Worm (Caenorhabditis elegans): ENCODE measurements around the gene B0228.1.

B0228.1 gene

ce11 chrII:7792514-7792913 lies 37.4 kb downstream of the B0228.1 start:
- no peak for TF ChIP-seq unc-62 (GFP tag; optimal IDR thresholded peaks at IDR 0.05)

- TF ChIP-seq unc-62 (GFP tag; optimal IDR thresholded peaks at IDR 0.05), result no peak
Observed at ce11 chrII:7794222-7794621, 39.1 kb downstream of the B0228.1 start, which contains the start of gene glr-4. TSS of gene glr-4 (minus strand) at chrII:7794322.

- TF ChIP-seq unc-62 (GFP tag; optimal IDR thresholded peaks at IDR 0.05), result no peak
Observed at ce11 chrII:7795299-7795698, 40.2 kb downstream of the B0228.1 start.

ce11 chrII:7801255-7801654 lies 46.1 kb downstream of the B0228.1 start:
- TF ChIP-seq unc-62 (GFP tag; optimal IDR thresholded peaks at IDR 0.05), result no peak

- no peak for TF ChIP-seq unc-62 (GFP tag; optimal IDR thresholded peaks at IDR 0.05)
Observed at ce11 chrII:7801899-7802298, 46.8 kb downstream of the B0228.1 start.

ce11 chrII:7803174-7803573 lies 48.0 kb downstream of the B0228.1 start:
- TF ChIP-seq unc-62 (GFP tag; optimal IDR thresholded peaks at IDR 0.05), result no peak

- no peak for TF ChIP-seq unc-62 (GFP tag; optimal IDR thresholded peaks at IDR 0.05)
Observed at ce11 chrII:7806054-7806453, 50.9 kb downstream of the B0228.1 start.
